Fruit fly (Drosophila melanogaster): Measurements from ENCODE around the gene CG31810.

The CG31810 gene

dm6 chr2L:16808752-16809151, 43.4 kb downstream of the CG31810 start:
- peak; percentile 93 for TF ChIP-seq Dfd (GFP tag; optimal IDR thresholded peaks at IDR 0.05)
- TF ChIP-seq usp (GFP tag; optimal IDR thresholded peaks at IDR 0.05): no peak
- no peak for TF ChIP-seq OdsH (GFP tag; optimal IDR thresholded peaks at IDR 0.05)
- TF ChIP-seq HLH106 (tag; optimal IDR thresholded peaks at IDR 0.05): no peak

dm6 chr2L:16804376-16804934, 47.7 kb downstream of the CG31810 start, which contains the start of gene CG13272:
Gene CG13272 (plus strand): TSS chr2L:16804884.
- TF ChIP-seq Myc (optimal IDR thresholded peaks at IDR 0.05) (no peak), Hr78 (GFP tag; optimal IDR thresholded peaks at IDR 0.05) (no peak), Abd-B (GFP tag; optimal IDR thresholded peaks at IDR 0.05) (no peak), ey (GFP tag; optimal IDR thresholded peaks at IDR 0.05) (no peak), Sp1 (GFP tag; optimal IDR thresholded peaks at IDR 0.05) (no peak), Vsx2 (GFP tag; optimal IDR thresholded peaks at IDR 0.05; ENCODE audit: partially characterized antibody) (no peak), CrebA (GFP tag; optimal IDR thresholded peaks at IDR 0.05; ENCODE audit: borderline replicate concordance) (no peak), rgr (GFP tag; optimal IDR thresholded peaks at IDR 0.05) (no peak), HLH106 (tag; optimal IDR thresholded peaks at IDR 0.05) (no peak), Dfd (GFP tag; optimal IDR thresholded peaks at IDR 0.05) (no peak), Jra (GFP tag; optimal IDR thresholded peaks at IDR 0.05) (no peak), foxo (GFP tag; optimal IDR thresholded peaks at IDR 0.05) (no peak), Dif (GFP tag; optimal IDR thresholded peaks at IDR 0.05; ENCODE audit: partially characterized antibody) (no peak)

DNA sequence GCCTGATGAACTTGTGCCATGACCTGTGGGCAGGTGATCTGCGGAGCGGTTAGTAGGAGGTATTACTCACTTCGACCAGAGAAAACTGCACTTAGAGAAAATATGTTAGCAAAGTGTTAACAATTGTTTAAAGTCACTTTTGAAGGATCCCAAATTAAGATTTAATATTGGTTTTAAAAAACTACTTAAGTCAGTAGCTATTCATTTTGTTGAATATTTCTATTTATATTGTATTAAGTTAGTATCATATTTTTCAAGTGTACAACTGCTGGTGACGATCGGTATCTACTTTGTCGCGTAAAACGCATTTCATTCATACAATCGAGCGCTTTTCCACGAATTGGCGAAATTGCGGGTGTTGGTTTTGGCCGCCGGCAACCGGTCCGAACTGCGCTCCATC, 48.5 kb downstream of the CG31810 start:
- TF ChIP-seq Vsx2 (GFP tag; optimal IDR thresholded peaks at IDR 0.05; ENCODE audit: partially characterized antibody) (no peak), Jra (GFP tag; optimal IDR thresholded peaks at IDR 0.05) (no peak), usp (GFP tag; optimal IDR thresholded peaks at IDR 0.05) (no peak), tai (GFP tag; optimal IDR thresholded peaks at IDR 0.05) (no peak), psq (GFP tag; optimal IDR thresholded peaks at IDR 0.05) (no peak), Myc (optimal IDR thresholded peaks at IDR 0.05) (no peak), foxo (GFP tag; optimal IDR thresholded peaks at IDR 0.05) (no peak), Hnf4 (GFP tag; optimal IDR thresholded peaks at IDR 0.05) (no peak), N (GFP tag; optimal IDR thresholded peaks at IDR 0.05) (no peak), CrebA (GFP tag; optimal IDR thresholded peaks at IDR 0.05; ENCODE audit: borderline replicate concordance) (no peak), h (GFP tag; optimal IDR thresholded peaks at IDR 0.05) (no peak), Abd-B (GFP tag; optimal IDR thresholded peaks at IDR 0.05) (no peak), CG9705 (GFP tag; optimal IDR thresholded peaks at IDR 0.05) (no peak), fru (GFP tag; optimal IDR thresholded peaks at IDR 0.05) (no peak), jim (GFP tag; optimal IDR thresholded peaks at IDR 0.05) (no peak), OdsH (GFP tag; optimal IDR thresholded peaks at IDR 0.05) (no peak), sage (GFP tag; optimal IDR thresholded peaks at IDR 0.05) (no peak), dmrt93B (GFP tag; optimal IDR thresholded peaks at IDR 0.05) (no peak), Mio (GFP tag; optimal IDR thresholded peaks at IDR 0.05) (no peak), ey (GFP tag; optimal IDR thresholded peaks at IDR 0.05) (no peak)

DNA sequence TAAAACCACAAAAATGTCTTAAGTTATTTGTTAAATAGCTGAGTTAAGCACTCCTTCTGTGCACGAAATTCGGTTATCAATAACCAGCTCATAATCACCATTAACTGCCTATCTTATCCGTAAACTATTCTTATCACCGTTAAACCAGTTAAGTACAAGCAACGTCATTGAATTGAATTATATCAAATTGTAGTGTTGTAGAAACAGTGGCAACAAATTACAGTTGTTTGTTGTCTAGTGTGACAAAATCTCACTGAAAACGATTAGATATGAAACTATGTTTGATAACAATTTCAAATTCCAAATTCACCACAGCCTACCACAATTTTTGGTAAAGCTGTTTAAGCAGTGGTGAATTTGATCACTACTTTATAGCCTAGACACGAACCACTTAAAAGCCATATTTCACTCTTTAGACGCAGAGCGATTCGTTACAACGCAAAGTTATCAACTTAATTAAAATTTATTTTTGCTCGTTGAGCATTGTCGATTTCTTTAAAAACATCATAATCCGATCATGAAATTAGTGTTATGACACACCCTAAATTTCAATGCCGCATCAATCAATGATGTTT, 50.5 kb downstream of the CG31810 start:
- TF ChIP-seq CrebA (GFP tag; optimal IDR thresholded peaks at IDR 0.05; ENCODE audit: borderline replicate concordance) (no peak), Myc (optimal IDR thresholded peaks at IDR 0.05) (peak; percentile 62)

DNA sequence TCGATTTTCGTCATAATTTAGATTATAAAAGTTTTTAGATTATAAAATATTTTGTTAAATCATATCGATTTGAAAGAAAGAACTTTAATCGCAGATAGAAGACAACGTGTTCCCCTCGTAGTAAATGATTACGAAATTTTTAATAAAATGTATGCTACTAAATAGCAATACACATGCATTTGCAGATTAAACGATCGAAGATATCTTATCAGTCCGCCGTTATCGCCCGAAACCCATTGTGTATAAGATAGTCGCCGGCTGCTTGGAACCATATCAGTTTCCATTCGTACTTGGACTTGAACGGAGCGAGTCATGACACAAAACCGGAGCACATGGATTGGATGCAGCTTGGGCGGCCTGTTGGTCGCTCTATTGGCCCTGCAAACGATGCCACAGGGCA, 52.7 kb downstream of the CG31810 start:
- TF ChIP-seq fru (GFP tag; optimal IDR thresholded peaks at IDR 0.05) (no peak), Hr78 (GFP tag; optimal IDR thresholded peaks at IDR 0.05) (no peak), Rel (GFP tag; optimal IDR thresholded peaks at IDR 0.05) (no peak), Rel (tag; optimal IDR thresholded peaks at IDR 0.05) (no peak), Hr83 (GFP tag; optimal IDR thresholded peaks at IDR 0.05; ENCODE audit: poor library complexity, severe bottlenecking) (no peak), tai (GFP tag; optimal IDR thresholded peaks at IDR 0.05) (no peak), brk (GFP tag; optimal IDR thresholded peaks at IDR 0.05) (no peak), sv (GFP tag; optimal IDR thresholded peaks at IDR 0.05) (no peak), woc (GFP tag; optimal IDR thresholded peaks at IDR 0.05) (no peak), dsf (GFP tag; optimal IDR thresholded peaks at IDR 0.05; ENCODE audit: borderline replicate concordance) (no peak), Vsx2 (GFP tag; optimal IDR thresholded peaks at IDR 0.05; ENCODE audit: partially characterized antibody) (no peak), dmrt93B (GFP tag; optimal IDR thresholded peaks at IDR 0.05) (no peak), ey (GFP tag; optimal IDR thresholded peaks at IDR 0.05) (no peak), HLH106 (tag; optimal IDR thresholded peaks at IDR 0.05) (no peak), CG32264 (GFP tag; optimal IDR thresholded peaks at IDR 0.05) (no peak), jim (GFP tag; optimal IDR thresholded peaks at IDR 0.05) (no peak), rgr (GFP tag; optimal IDR thresholded peaks at IDR 0.05) (no peak), h (GFP tag; optimal IDR thresholded peaks at IDR 0.05) (no peak)

Measured in whole organism, wandering third instar larva.